Worm (Caenorhabditis elegans): ENCODE data around the gene msp-79.
"Not testable (repeated sequence)": the region's sequence is repeated elsewhere in the genome, so short reads cannot be mapped to it uniquely, and the experiment has no call there.

Gene msp-79

DNA sequence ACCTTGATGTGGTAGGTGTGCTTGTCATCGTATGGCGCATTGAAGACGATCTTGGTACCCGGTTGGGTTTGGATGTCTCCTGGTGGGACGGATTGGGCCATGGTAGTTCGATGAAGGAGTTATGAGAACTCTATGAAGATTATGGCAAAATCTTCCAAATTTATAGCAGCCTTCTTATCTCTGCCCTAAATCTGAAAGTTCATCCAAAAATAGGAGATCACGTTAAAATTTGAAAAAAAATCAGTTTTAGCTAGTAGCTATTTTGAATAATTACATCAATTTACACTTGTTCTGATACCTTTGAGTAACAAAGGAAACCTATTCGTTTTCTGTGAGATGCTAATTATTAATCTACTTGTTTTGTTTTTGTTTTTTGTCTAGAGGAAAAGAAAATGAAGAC is at the start of gene msp-79:
Gene msp-79 (minus strand): TSS at position 101 of the 400 bp plus-strand sequence.
- not testable (repeated sequence) for TF ChIP-seq sox-2 (GFP tag; IDR thresholded peaks at IDR 0.05); ceh-6 (GFP tag; optimal IDR thresholded peaks at IDR 0.05); Y22D7AL.16 (tag; optimal IDR thresholded peaks at IDR 0.05)

DNA sequence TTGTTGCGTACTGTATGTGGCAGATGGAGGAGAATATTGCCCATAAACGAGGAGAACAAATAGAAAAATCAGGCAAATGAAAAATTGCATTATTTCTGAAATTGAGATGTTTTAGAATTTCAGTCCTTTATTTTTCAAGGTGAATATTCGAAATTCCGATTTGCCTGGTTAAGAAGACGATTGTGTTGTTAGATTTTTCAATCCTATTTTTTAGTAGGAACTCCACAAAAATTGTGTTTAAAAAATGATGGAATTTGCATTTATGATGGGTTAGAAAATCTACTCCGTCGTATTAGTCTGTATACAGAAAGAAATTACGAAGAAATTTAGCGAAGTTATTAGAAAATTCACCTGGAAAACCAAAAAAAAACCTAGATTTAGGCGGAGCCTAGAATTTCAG is 48.5 kb upstream of the msp-79 start, which contains the start of gene egl-20:
Gene egl-20 (minus strand): TSS at position 101 of the 400 bp plus-strand sequence.
- no peak for TF ChIP-seq unc-3 (GFP tag; conservative IDR thresholded peaks at IDR 0.05)
- no peak for TF ChIP-seq unc-3 (tag; optimal IDR thresholded peaks at IDR 0.05)
- no peak for TF ChIP-seq fkh-10 (GFP tag; optimal IDR thresholded peaks at IDR 0.05)
- no peak for TF ChIP-seq C38D4.7 (GFP tag; optimal IDR thresholded peaks at IDR 0.05)
- TF ChIP-seq ceh-19 (GFP tag; optimal IDR thresholded peaks at IDR 0.05), result no peak
- no peak for TF ChIP-seq sox-4 (tag; optimal IDR thresholded peaks at IDR 0.05)
- TF ChIP-seq npax-4 (tag; optimal IDR thresholded peaks at IDR 0.05), result no peak
- TF ChIP-seq pqm-1 (tag; optimal IDR thresholded peaks at IDR 0.05), result no peak
- no peak for TF ChIP-seq pax-1 (tag; optimal IDR thresholded peaks at IDR 0.05)
- no peak for TF ChIP-seq hlh-15 (tag; optimal IDR thresholded peaks at IDR 0.05)
- no peak for TF ChIP-seq nhr-232 (tag; optimal IDR thresholded peaks at IDR 0.05)
- TF ChIP-seq rnt-1 (tag; optimal IDR thresholded peaks at IDR 0.05), result no peak
- TF ChIP-seq hlh-30 (tag; optimal IDR thresholded peaks at IDR 0.05; ENCODE audit: insufficient read depth), result no peak
- no peak for TF ChIP-seq ceh-30 (tag; optimal IDR thresholded peaks at IDR 0.05)
- no peak for TF ChIP-seq sdc-2 (tag; optimal IDR thresholded peaks at IDR 0.05)
- no peak for TF ChIP-seq pha-4 (tag; optimal IDR thresholded peaks at IDR 0.05)
- no peak for TF ChIP-seq fkh-6 (tag; optimal IDR thresholded peaks at IDR 0.05)

DNA sequence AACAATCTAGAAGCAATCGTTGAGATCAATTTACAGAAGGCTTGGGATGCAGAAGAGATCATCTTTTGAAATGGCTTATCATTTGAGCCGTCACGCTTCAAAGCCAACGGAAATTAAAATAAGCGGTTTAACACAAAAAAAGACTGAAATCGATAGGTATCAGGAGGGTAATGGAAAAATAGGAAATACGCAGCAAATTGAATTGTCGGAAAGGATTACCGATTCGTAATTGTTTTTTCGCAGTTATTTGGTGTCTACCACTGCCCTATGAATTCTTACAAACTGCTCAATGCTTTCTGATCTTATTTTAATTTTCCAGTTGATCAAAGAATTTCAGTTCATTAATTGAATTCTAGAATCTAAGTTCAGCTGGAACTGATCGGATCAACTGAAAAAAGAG is 44.5 kb upstream of the msp-79 start:
- TF ChIP-seq che-1 (tag; optimal IDR thresholded peaks at IDR 0.05) (no peak), ceh-2 (tag; optimal IDR thresholded peaks at IDR 0.05) (no peak), unc-42 (tag; optimal IDR thresholded peaks at IDR 0.05) (no peak), gmeb-2 (tag; optimal IDR thresholded peaks at IDR 0.05) (no peak), ceh-19 (GFP tag; optimal IDR thresholded peaks at IDR 0.05) (no peak), tbx-7 (tag; optimal IDR thresholded peaks at IDR 0.05) (no peak), unc-55 (GFP tag; optimal IDR thresholded peaks at IDR 0.05) (no peak), hlh-15 (tag; optimal IDR thresholded peaks at IDR 0.05) (no peak)

DNA sequence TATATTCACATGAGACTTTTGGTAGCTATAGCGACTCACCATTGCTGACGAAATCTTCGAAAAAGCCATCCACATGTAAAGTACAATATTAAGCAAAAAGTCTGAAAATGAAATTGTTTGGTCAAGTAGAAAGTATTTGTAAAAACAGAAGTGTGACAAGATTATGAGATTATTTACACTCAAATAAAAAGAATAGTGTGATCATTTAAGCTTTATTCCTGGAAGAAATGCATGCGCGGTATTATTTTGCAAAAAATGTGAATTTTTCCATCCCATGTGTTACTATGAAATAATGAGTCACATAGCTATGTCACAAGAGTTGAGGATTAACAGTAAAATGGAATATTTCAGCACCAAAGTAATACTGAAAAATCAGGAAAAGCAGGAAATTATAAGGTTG is 43.7 kb upstream of the msp-79 start, which contains the start of gene dct-15:
Gene dct-15 (minus strand): TSS at position 101 of the 400 bp plus-strand sequence.
- no peak for TF ChIP-seq elt-4 (tag; optimal IDR thresholded peaks at IDR 0.05)
- no peak for TF ChIP-seq pat-9 (tag; optimal IDR thresholded peaks at IDR 0.05)
- no peak for TF ChIP-seq mec-3 (tag; optimal IDR thresholded peaks at IDR 0.05; ENCODE audit: borderline replicate concordance)
- no peak for TF ChIP-seq ceh-45 (GFP tag; IDR thresholded peaks at IDR 0.05)
- TF ChIP-seq fkh-10 (GFP tag; optimal IDR thresholded peaks at IDR 0.05), result no peak
- no peak for TF ChIP-seq ceh-6 (GFP tag; optimal IDR thresholded peaks at IDR 0.05)
- TF ChIP-seq F13H6.1 (tag; optimal IDR thresholded peaks at IDR 0.05), result no peak
- no peak for TF ChIP-seq ceh-18 (tag; optimal IDR thresholded peaks at IDR 0.05)
- no peak for TF ChIP-seq npax-4 (tag; optimal IDR thresholded peaks at IDR 0.05)
- no peak for TF ChIP-seq pag-3 (tag; optimal IDR thresholded peaks at IDR 0.05; ENCODE audit: borderline replicate concordance)
- TF ChIP-seq unc-42 (tag; optimal IDR thresholded peaks at IDR 0.05), result no peak
- no peak for TF ChIP-seq elt-2 (tag; optimal IDR thresholded peaks at IDR 0.05)
- no peak for TF ChIP-seq eyg-1 (tag; optimal IDR thresholded peaks at IDR 0.05)
- no peak for TF ChIP-seq sox-2 (GFP tag; IDR thresholded peaks at IDR 0.05)
- TF ChIP-seq hlh-15 (tag; optimal IDR thresholded peaks at IDR 0.05), result no peak
- no peak for TF ChIP-seq ztf-16 (tag; optimal IDR thresholded peaks at IDR 0.05)
- no peak for TF ChIP-seq K02D7.2 (tag; optimal IDR thresholded peaks at IDR 0.05)
